Worm (Caenorhabditis elegans): ENCODE measurements around the gene ceh-58.

- no peak for TF ChIP-seq flt-1 (GFP tag; IDR thresholded peaks at IDR 0.05)
- TF ChIP-seq cog-1 (tag; optimal IDR thresholded peaks at IDR 0.05), result no peak
- TF ChIP-seq klf-2 (GFP tag; conservative IDR thresholded peaks at IDR 0.05), result no peak
Measured at ce11 chrII:10357468-10358007, 11.9 kb downstream of the ceh-58 start, which contains the start of gene C07E3.3.
